Worm (Caenorhabditis elegans) whole organism, young adult: Measurements from ENCODE around the gene C45G9.6.

ENCODE experiments used
- B0035.1 ChIP-seq: sonication (generic microtip); optimal IDR thresholded peaks from 2 replicates; lab custom pipeline; 2016; ENCODE audit warnings: missing genetic modification characterization, mild to moderate bottlenecking, missing compliant biosample characterization, missing genotype, missing genetic modification reagents
- C06A6.2 ChIP-seq: fragments of 200-800 bp; sonication (Bioruptor generic); conservative IDR thresholded peaks from 2 replicates; pipeline ENCODE4 v1.3.6; 2022; ENCODE audit warnings: missing genetic modification characterization, missing compliant biosample characterization
- F23B12.7 ChIP-seq: sonication (generic microtip); optimal IDR thresholded peaks from 2 replicates; lab custom pipeline; 2017; ENCODE audit warnings: missing genetic modification characterization, mild to moderate bottlenecking, missing compliant biosample characterization, antibody characterized with exemption, moderate library complexity; ENCODE audit not compliant: insufficient read depth
- F37B4.10 ChIP-seq: fragments of 200-800 bp; sonication (Bioruptor generic); IDR thresholded peaks from 2 replicates; pipeline ENCODE4 v1.3.6; 2022; ENCODE audit warnings: missing genetic modification characterization, missing compliant biosample characterization
- F49E8.2 ChIP-seq: sonication (generic microtip); optimal IDR thresholded peaks from 3 replicates; lab custom pipeline; 2017; ENCODE audit warnings: missing genetic modification characterization, mild to moderate bottlenecking, missing compliant biosample characterization, antibody characterized with exemption, moderate library complexity; ENCODE audit not compliant: insufficient read depth
- F57C9.4 ChIP-seq: sonication (generic microtip); optimal IDR thresholded peaks from 2 replicates; lab custom pipeline; 2017; ENCODE audit warnings: mild to moderate bottlenecking, missing genetic modification characterization, missing compliant biosample characterization
- ama-1 ChIP-seq, 3 experiments: fragments of 150-350 bp in 1 of 3; sonication (generic microtip) in 2 of 3; optimal IDR thresholded peaks; 2 replicates each; lab custom pipeline; 2014 to 2018; ENCODE audit warnings: missing biosample characterization in 2 of 3, missing genetic modification characterization in 2 of 3, missing genetic modification reagents in 2 of 3
- aptf-2 ChIP-seq: fragments of 200-800 bp; sonication (Bioruptor generic); conservative IDR thresholded peaks from 2 replicates; pipeline ENCODE4 v1.3.6; 2022; ENCODE audit warnings: missing genetic modification reagents, missing genetic modification characterization, missing compliant biosample characterization
- attf-6 ChIP-seq: fragments of 200-800 bp; sonication (Bioruptor generic); IDR thresholded peaks from 2 replicates; pipeline ENCODE4 v1.3.6; 2022; ENCODE audit warnings: missing genetic modification reagents, missing genetic modification characterization, missing compliant biosample characterization
- bed-1 ChIP-seq: fragments of 200-800 bp; sonication (Bioruptor generic); IDR thresholded peaks from 2 replicates; pipeline ENCODE4 v1.3.6; 2022; ENCODE audit warnings: missing genetic modification reagents, missing genetic modification characterization, missing compliant biosample characterization
- ceh-100 ChIP-seq: fragments of 200-800 bp; sonication (Bioruptor generic); IDR thresholded peaks from 2 replicates; pipeline ENCODE4 v1.3.6; 2022; ENCODE audit warnings: missing genetic modification reagents, missing genetic modification characterization, missing compliant biosample characterization
- ceh-27 ChIP-seq: fragments of 200-800 bp; sonication (Bioruptor generic); optimal IDR thresholded peaks from 2 replicates; lab custom pipeline; 2018; ENCODE audit warnings: mild to moderate bottlenecking, missing genetic modification characterization, moderate library complexity, missing compliant biosample characterization
- ceh-58 ChIP-seq: fragments of 200-800 bp; sonication (Bioruptor generic); IDR thresholded peaks from 2 replicates; pipeline ENCODE4 v1.3.6; 2022; ENCODE audit warnings: missing genetic modification characterization, missing compliant biosample characterization
- dpff-1 ChIP-seq: sonication (generic microtip); optimal IDR thresholded peaks from 2 replicates; lab custom pipeline; 2017; ENCODE audit warnings: mild to moderate bottlenecking, missing genetic modification characterization, missing compliant biosample characterization
- ekl-4 ChIP-seq: fragments of 200-800 bp; sonication (Bioruptor generic); IDR thresholded peaks from 2 replicates; pipeline ENCODE4 v1.3.6; 2022; ENCODE audit warnings: missing genetic modification reagents, missing genetic modification characterization, missing compliant biosample characterization
- ets-4 ChIP-seq: fragments of 200-800 bp; sonication (Bioruptor generic); optimal IDR thresholded peaks from 2 replicates; lab custom pipeline; 2018; ENCODE audit warnings: mild to moderate bottlenecking, missing genetic modification characterization, missing compliant biosample characterization
- fkh-3 ChIP-seq: sonication (generic microtip); optimal IDR thresholded peaks from 2 replicates; lab custom pipeline; 2016; ENCODE audit warnings: mild to moderate bottlenecking, missing genetic modification characterization, missing compliant biosample characterization
- hmg-20 ChIP-seq: fragments of 200-800 bp; sonication (Bioruptor generic); IDR thresholded peaks from 2 replicates; pipeline ENCODE4 v1.3.6; 2022; ENCODE audit warnings: missing genetic modification reagents, missing genetic modification characterization, missing compliant biosample characterization
- hrde-1 ChIP-seq: sonication (generic microtip); optimal IDR thresholded peaks from 2 replicates; lab custom pipeline; 2016; ENCODE audit warnings: missing genetic modification characterization, mild to moderate bottlenecking, missing compliant biosample characterization, moderate library complexity, missing genotype, missing genetic modification reagents, borderline replicate concordance
- let-607 ChIP-seq, 2 experiments: fragments of 200-800 bp in 1 of 2; sonication (Bioruptor generic) in 1 of 2; sonication (generic microtip) in 1 of 2; optimal IDR thresholded peaks; 2 replicates each; lab custom pipeline; 2016 to 2018; ENCODE audit warnings: mild to moderate bottlenecking in 2 of 2, missing compliant biosample characterization in 2 of 2, missing genetic modification characterization in 2 of 2, moderate library complexity in 2 of 2, missing genotype in 1 of 2
- lin-35 ChIP-seq, 3 experiments: fragments of 150-350 bp in 2 of 3; sonication (generic microtip) in 1 of 3; optimal IDR thresholded peaks; 2 replicates each; lab custom pipeline; 2014 to 2018; ENCODE audit warnings: missing biosample characterization in 3 of 3, missing genetic modification characterization in 3 of 3, missing genetic modification reagents in 3 of 3
- lin-54 ChIP-seq: fragments of 200-800 bp; sonication (Bioruptor generic); optimal IDR thresholded peaks from 2 replicates; lab custom pipeline; 2018; ENCODE audit warnings: mild to moderate bottlenecking, missing genetic modification characterization, missing compliant biosample characterization
- lir-1 ChIP-seq: fragments of 200-800 bp; sonication (Bioruptor generic); conservative IDR thresholded peaks from 2 replicates; pipeline ENCODE4 v1.3.6; 2022; ENCODE audit warnings: missing genetic modification reagents, missing genetic modification characterization, missing compliant biosample characterization
- mcd-1 ChIP-seq: fragments of 200-800 bp; sonication (Bioruptor generic); IDR thresholded peaks from 2 replicates; pipeline ENCODE4 v1.3.6; 2022; ENCODE audit warnings: missing genetic modification reagents, missing genetic modification characterization, missing compliant biosample characterization
- nfya-1 ChIP-seq: sonication (generic microtip); optimal IDR thresholded peaks from 2 replicates; lab custom pipeline; 2017; ENCODE audit warnings: antibody characterized with exemption, missing compliant biosample characterization, missing genetic modification characterization, borderline replicate concordance; ENCODE audit not compliant: insufficient read depth
- nfyb-1 ChIP-seq: fragments of 200-800 bp; sonication (Bioruptor generic); IDR thresholded peaks from 2 replicates; pipeline ENCODE4 v1.3.6; 2022; ENCODE audit warnings: missing genetic modification reagents, missing genetic modification characterization, missing compliant biosample characterization
- nhr-120 ChIP-seq: fragments of 200-800 bp; sonication (Bioruptor generic); IDR thresholded peaks from 2 replicates; pipeline ENCODE4 v1.3.6; 2022; ENCODE audit warnings: missing genetic modification characterization, missing compliant biosample characterization
- nhr-80 ChIP-seq: sonication (generic microtip); optimal IDR thresholded peaks from 2 replicates; lab custom pipeline; 2016; ENCODE audit warnings: missing genetic modification characterization, missing compliant biosample characterization
- repo-1 ChIP-seq: sonication (generic microtip); optimal IDR thresholded peaks from 2 replicates; lab custom pipeline; 2017; ENCODE audit warnings: mild to moderate bottlenecking, missing genetic modification characterization, missing compliant biosample characterization
- snpc-1.1 ChIP-seq: sonication (generic microtip); optimal IDR thresholded peaks from 2 replicates; lab custom pipeline; 2017; ENCODE audit warnings: missing genetic modification characterization, mild to moderate bottlenecking, missing compliant biosample characterization, antibody characterized with exemption, moderate library complexity, missing genotype, missing genetic modification reagents; ENCODE audit not compliant: insufficient read depth
- snpc-1.3 ChIP-seq: sonication (generic microtip); optimal IDR thresholded peaks from 2 replicates; lab custom pipeline; 2017; ENCODE audit warnings: missing genetic modification characterization, mild to moderate bottlenecking, missing compliant biosample characterization, antibody characterized with exemption, moderate library complexity, missing genotype, missing genetic modification reagents; ENCODE audit not compliant: insufficient read depth
- snpc-3.4 ChIP-seq: sonication (generic microtip); optimal IDR thresholded peaks from 2 replicates; lab custom pipeline; 2017; ENCODE audit warnings: missing genetic modification characterization, mild to moderate bottlenecking, missing compliant biosample characterization, antibody characterized with exemption, moderate library complexity, missing genotype, missing genetic modification reagents
- snpc-4 ChIP-seq, 5 experiments: fragments of 150-350 bp in 1 of 5; sonication (generic microtip) in 4 of 5; optimal IDR thresholded peaks; 2 replicates each; lab custom pipeline; 2014 to 2018; ENCODE audit warnings: missing genetic modification characterization in 5 of 5, missing biosample characterization in 3 of 5, antibody characterized with exemption in 2 of 5, mild to moderate bottlenecking in 2 of 5, missing compliant biosample characterization in 2 of 5, missing genotype in 2 of 5, moderate library complexity in 2 of 5, missing genetic modification reagents in 1 of 5
- tbp1 ChIP-seq: fragments of 200-800 bp; sonication (Bioruptor generic); optimal IDR thresholded peaks from 2 replicates; lab custom pipeline; 2018; ENCODE audit warnings: mild to moderate bottlenecking, missing genetic modification characterization, missing compliant biosample characterization
- zim-3 ChIP-seq: sonication (generic microtip); optimal IDR thresholded peaks from 2 replicates; lab custom pipeline; 2017; ENCODE audit warnings: mild to moderate bottlenecking, missing genetic modification characterization, moderate library complexity, missing compliant biosample characterization
- ztf-25 ChIP-seq: fragments of 200-800 bp; sonication (Bioruptor generic); IDR thresholded peaks from 2 replicates; pipeline ENCODE4 v1.3.6; 2022; ENCODE audit warnings: missing genetic modification reagents, missing genetic modification characterization, missing compliant biosample characterization
- ztf-26 ChIP-seq: sonication (generic microtip); optimal IDR thresholded peaks from 2 replicates; lab custom pipeline; 2017; ENCODE audit warnings: missing genetic modification characterization, missing compliant biosample characterization

The C45G9.6 gene

DNA sequence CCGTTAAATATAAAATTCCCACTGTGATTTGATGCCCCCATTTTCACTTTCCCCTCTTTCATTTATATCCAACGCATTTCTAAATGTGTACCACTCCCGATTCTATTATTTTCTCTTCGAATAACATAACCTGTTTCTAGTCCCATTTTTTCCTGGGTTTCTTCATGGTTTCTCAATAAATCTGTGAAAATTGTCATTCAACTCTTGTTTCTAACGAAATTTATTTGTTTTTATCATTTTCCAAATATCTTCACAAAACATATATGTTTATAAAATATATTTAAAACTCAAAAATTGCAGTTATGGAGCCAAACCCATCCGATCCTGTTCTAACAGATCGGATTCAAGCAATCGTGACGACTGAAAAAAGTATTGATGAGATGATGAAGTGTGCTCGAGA, 15.3 kb upstream of the C45G9.6 start, which contains the start of gene mdt-11:
mdt-11 (plus strand) TSS at position 301 of the 400 bp plus-strand sequence.
- TF ChIP-seq repo-1 (tag; lab: Kevin White, UChicago) (no peak), lir-1 (GFP tag; lab: Robert Waterston, UW) (no peak), fkh-3 (tag; lab: Kevin White, UChicago) (no peak), snpc-3.4 (tag; lab: Kevin White, UChicago) (no peak), ama-1 (optimal IDR thresholded peaks at IDR 0.05; lab: Kevin White, UChicago) (no peak), ama-1 (GFP tag; optimal IDR thresholded peaks at IDR 0.05; lab: Kevin White, UChicago) (no peak), ceh-100 (no peak), ztf-26 (no peak), F37B4.10 (GFP tag; lab: Robert Waterston, UW) (no peak), aptf-2 (GFP tag; lab: Robert Waterston, UW) (no peak), ceh-27 (GFP tag; lab: Kevin White, UChicago) (no peak)

ce11 chrIII:5021689-5022088, 14.6 kb upstream of the C45G9.6 start, which contains the start of gene R144.3:
Gene R144.3, plus strand, starts transcription at chrIII:5021989.
- TF ChIP-seq mcd-1 (GFP tag; lab: Robert Waterston, UW) (no peak), F37B4.10 (GFP tag; lab: Robert Waterston, UW) (no peak), nfya-1 (no peak), ztf-25 (GFP tag; lab: Robert Waterston, UW) (no peak), zim-3 (tag; lab: Kevin White, UChicago) (no peak), nhr-120 (GFP tag; lab: Robert Waterston, UW) (no peak), let-607 (tag; optimal IDR thresholded peaks at IDR 0.05; lab: Kevin White, UChicago) (no peak)

DNA sequence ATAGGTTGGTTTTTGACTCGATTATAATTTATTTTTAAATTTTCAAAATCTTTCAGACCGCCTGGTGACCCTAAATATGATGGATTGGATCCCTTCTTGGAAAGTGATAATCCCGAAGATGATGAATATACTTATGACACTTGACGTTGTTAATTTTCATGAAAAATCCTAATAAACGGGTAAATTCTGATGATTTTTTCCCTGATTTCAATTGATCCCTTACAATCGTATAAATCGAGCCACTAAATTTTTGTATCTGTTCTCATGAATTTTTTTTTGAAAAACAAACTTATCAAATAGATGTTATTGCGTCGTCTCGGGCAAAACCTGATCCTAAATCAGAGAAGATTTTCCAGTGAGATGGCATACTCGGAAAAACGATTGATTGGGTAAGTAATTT, 13.3 kb upstream of the C45G9.6 start, which contains the start of gene R144.13:
R144.13 (plus strand) TSS at position 301 of the 400 bp plus-strand sequence.
- TF ChIP-seq B0035.1 (no peak), dpff-1 (tag; lab: Kevin White, UChicago) (no peak), nhr-80 (tag; lab: Kevin White, UChicago) (no peak)

ce11 chrIII:5023642-5024041, 12.6 kb upstream of the C45G9.6 start:
- TF ChIP-seq lin-35 (GFP tag; optimal IDR thresholded peaks at IDR 0.05; lab: Kevin White, UChicago) (peak in 1 of 3 experiments; percentile 4), nfyb-1 (GFP tag; lab: Robert Waterston, UW) (0 out of 2 replicates have a peak, but pooled peaks have one; percentile 12), snpc-1.1 (tag; lab: Kevin White, UChicago) (no peak), ama-1 (optimal IDR thresholded peaks at IDR 0.05; lab: Kevin White, UChicago) (peak; percentile 43), ama-1 (GFP tag; optimal IDR thresholded peaks at IDR 0.05; lab: Kevin White, UChicago) (no peak)

ce11 chrIII:5024393-5024964, 11.8 kb upstream of the C45G9.6 start, which contains the start of gene pcf-11:
Gene pcf-11, plus strand, starts transcription at chrIII:5024914.
- no peak for TF ChIP-seq snpc-4 (GFP tag; optimal IDR thresholded peaks at IDR 0.05; lab: Kevin White, UChicago)
- peak in 2 of 4 experiments; percentile 17 to 31 for TF ChIP-seq snpc-4 (tag; optimal IDR thresholded peaks at IDR 0.05; lab: Kevin White, UChicago)
- no peak for TF ChIP-seq ets-4 (GFP tag; lab: Kevin White, UChicago)
- no peak for TF ChIP-seq hmg-20 (GFP tag; lab: Robert Waterston, UW)
- TF ChIP-seq hrde-1 (tag; lab: Kevin White, UChicago): no peak
- TF ChIP-seq F57C9.4 (tag; lab: Kevin White, UChicago): no peak
- no peak for TF ChIP-seq ceh-58 (GFP tag; lab: Robert Waterston, UW)
- TF ChIP-seq lin-35 (GFP tag; optimal IDR thresholded peaks at IDR 0.05; lab: Kevin White, UChicago): peak in 1 of 3 experiments; percentile 58
- peak; percentile 17 for TF ChIP-seq lin-54 (GFP tag; lab: Kevin White, UChicago)
- no peak for TF ChIP-seq F49E8.2 (tag; lab: Kevin White, UChicago)
- TF ChIP-seq C06A6.2 (GFP tag; lab: Robert Waterston, UW): 0 out of 2 replicates have a peak, but pooled peaks have one; percentile 13
- peak; percentile 36; the same call in 1 of the 2 replicates for TF ChIP-seq mcd-1 (GFP tag; lab: Robert Waterston, UW)
- TF ChIP-seq tbp1: peak; percentile 15
- no peak for TF ChIP-seq attf-6 (GFP tag; lab: Robert Waterston, UW)
- TF ChIP-seq ekl-4 (GFP tag; lab: Robert Waterston, UW): 0 out of 2 replicates have a peak, but pooled peaks have one; percentile 20
- no peak for TF ChIP-seq bed-1
- no peak for TF ChIP-seq nfyb-1 (GFP tag; lab: Robert Waterston, UW)
- peak; percentile 3 for TF ChIP-seq F23B12.7
- peak; percentile 12 for TF ChIP-seq snpc-1.3 (tag; lab: Kevin White, UChicago)
